Fruit fly (Drosophila melanogaster) whole organism, embryonic: ENCODE data around the gene CG42795.

Experiments used
- Bgb ChIP-seq: fragments of 200-800 bp; sonication (Bioruptor generic); IDR thresholded peaks from 2 replicates; pipeline ENCODE4 v1.3.6; 2022; ENCODE audit warnings: missing biosample characterization, missing genetic modification characterization; ENCODE audit not compliant: partially characterized antibody
- C15 ChIP-seq: fragments of 200-800 bp; sonication (Bioruptor generic); IDR thresholded peaks from 3 replicates; pipeline ENCODE4 v1.3.6; 2022; ENCODE audit warnings: missing biosample characterization, missing genetic modification characterization
- CG1024 ChIP-seq: fragments of 200-800 bp; sonication (Bioruptor generic); IDR thresholded peaks from 2 replicates; pipeline ENCODE4 v1.3.6; 2022; ENCODE audit warnings: missing biosample characterization, missing genetic modification characterization
- CG10462 ChIP-seq: fragments of 200-800 bp; sonication (Bioruptor generic); optimal IDR thresholded peaks from 2 replicates; lab custom pipeline; 2016; ENCODE audit warnings: missing biosample characterization, missing genetic modification characterization
- CG10565 ChIP-seq: fragments of 200-800 bp; sonication (Bioruptor generic); optimal IDR thresholded peaks from 3 replicates; lab custom pipeline; 2016; ENCODE audit warnings: missing biosample characterization, mild to moderate bottlenecking, missing genetic modification characterization
- CG14860 ChIP-seq: fragments of 200-800 bp; sonication (Bioruptor generic); IDR thresholded peaks from 3 replicates; pipeline ENCODE4 v1.3.6; 2022; ENCODE audit warnings: missing biosample characterization, missing genetic modification characterization; ENCODE audit not compliant: partially characterized antibody
- CG18262 ChIP-seq: fragments of 200-800 bp; optimal IDR thresholded peaks from 3 replicates; lab custom pipeline; 2019; ENCODE audit warnings: missing biosample characterization, mild to moderate bottlenecking, missing genetic modification characterization, moderate library complexity
- CG18764 ChIP-seq: fragments of 200-800 bp; sonication (Bioruptor generic); optimal IDR thresholded peaks from 3 replicates; lab custom pipeline; 2016; ENCODE audit warnings: missing biosample characterization, missing genetic modification characterization
- CG2712 ChIP-seq: fragments of 200-800 bp; optimal IDR thresholded peaks from 3 replicates; lab custom pipeline; 2019; ENCODE audit warnings: missing biosample characterization, mild to moderate bottlenecking, missing genetic modification characterization, moderate library complexity
- CG6683 ChIP-seq: fragments of 200-800 bp; sonication (Bioruptor generic); optimal IDR thresholded peaks from 2 replicates; lab custom pipeline; 2017; ENCODE audit warnings: missing biosample characterization, mild to moderate bottlenecking, missing genetic modification characterization, missing genetic modification reagents
- CG6791 ChIP-seq: fragments of 200-800 bp; sonication (Bioruptor generic); IDR thresholded peaks from 3 replicates; pipeline ENCODE4 v1.3.6; 2022; ENCODE audit warnings: missing biosample characterization, missing genetic modification characterization; ENCODE audit not compliant: partially characterized antibody
- CG7357 ChIP-seq: fragments of 200-800 bp; sonication (Bioruptor generic); IDR thresholded peaks from 3 replicates; pipeline ENCODE4 v1.3.6; 2022; ENCODE audit warnings: missing biosample characterization, missing genetic modification characterization
- CG8281 ChIP-seq: fragments of 200-800 bp; sonication (Bioruptor generic); optimal IDR thresholded peaks from 2 replicates; lab custom pipeline; 2018; ENCODE audit warnings: missing biosample characterization, mild to moderate bottlenecking, missing genetic modification characterization, moderate library complexity
- D19B ChIP-seq: fragments of 200-800 bp; sonication (Bioruptor generic); optimal IDR thresholded peaks from 2 replicates; lab custom pipeline; 2017; ENCODE audit warnings: missing biosample characterization, mild to moderate bottlenecking, missing genetic modification characterization
- Doc2 ChIP-seq: fragments of 200-800 bp; sonication (Bioruptor generic); IDR thresholded peaks from 2 replicates; pipeline ENCODE4 v1.3.6; 2022; ENCODE audit warnings: missing biosample characterization, missing genetic modification characterization
- Fer3 ChIP-seq: fragments of 200-800 bp; sonication (Bioruptor generic); optimal IDR thresholded peaks from 2 replicates; lab custom pipeline; 2018; ENCODE audit warnings: missing biosample characterization, mild to moderate bottlenecking, missing genetic modification characterization, moderate library complexity
- HLH3B ChIP-seq: fragments of 200-800 bp; sonication (Bioruptor generic); IDR thresholded peaks from 2 replicates; pipeline ENCODE4 v1.3.6; 2022; ENCODE audit warnings: missing biosample characterization, missing genetic modification characterization
- Hand ChIP-seq: fragments of 200-800 bp; sonication (Bioruptor generic); optimal IDR thresholded peaks from 2 replicates; lab custom pipeline; 2017; ENCODE audit warnings: mild to moderate bottlenecking, missing biosample characterization, missing genetic modification reagents, missing genetic modification characterization
- HmgD ChIP-seq: fragments of 200-800 bp; sonication (Bioruptor generic); optimal IDR thresholded peaks from 3 replicates; lab custom pipeline; 2016; ENCODE audit warnings: missing biosample characterization, missing genetic modification characterization
- Hsf ChIP-seq: fragments of 200-800 bp; sonication (Bioruptor generic); optimal IDR thresholded peaks from 3 replicates; lab custom pipeline; 2016; ENCODE audit warnings: missing biosample characterization, missing genetic modification characterization
- Jarid2 ChIP-seq: fragments of 200-800 bp; sonication (Bioruptor generic); optimal IDR thresholded peaks from 3 replicates; lab custom pipeline; 2017; ENCODE audit warnings: mild to moderate bottlenecking, missing biosample characterization, missing genetic modification reagents, missing genetic modification characterization
- MESR4 ChIP-seq: fragments of 200-800 bp; sonication (Bioruptor generic); optimal IDR thresholded peaks from 2 replicates; lab custom pipeline; 2018; ENCODE audit warnings: missing biosample characterization, mild to moderate bottlenecking, missing genetic modification characterization, moderate library complexity
- Mes4 ChIP-seq: fragments of 200-800 bp; sonication (Bioruptor generic); optimal IDR thresholded peaks from 2 replicates; lab custom pipeline; 2016; ENCODE audit warnings: missing biosample characterization, missing genetic modification characterization
- Six4 ChIP-seq: fragments of 200-800 bp; sonication (Bioruptor generic); optimal IDR thresholded peaks from 2 replicates; lab custom pipeline; 2016; ENCODE audit warnings: missing biosample characterization, missing genetic modification characterization
- Sry-β ChIP-seq: fragments of 200-800 bp; sonication (Bioruptor generic); optimal IDR thresholded peaks from 2 replicates; lab custom pipeline; 2018; ENCODE audit warnings: missing biosample characterization, mild to moderate bottlenecking, missing genetic modification characterization, moderate library complexity
- TFAM ChIP-seq: fragments of 200-800 bp; sonication (Bioruptor generic); optimal IDR thresholded peaks from 2 replicates; lab custom pipeline; 2017; ENCODE audit warnings: missing biosample characterization, missing genetic modification characterization, inconsistent platforms
- Usf ChIP-seq: fragments of 200-800 bp; sonication (Bioruptor generic); optimal IDR thresholded peaks from 2 replicates; lab custom pipeline; 2017; ENCODE audit warnings: missing genotype, missing biosample characterization, missing genetic modification characterization
- bigmax ChIP-seq: fragments of 200-800 bp; sonication (Bioruptor generic); optimal IDR thresholded peaks from 2 replicates; lab custom pipeline; 2018; ENCODE audit warnings: missing biosample characterization, mild to moderate bottlenecking, missing genetic modification characterization
- caup ChIP-seq: fragments of 200-800 bp; sonication (Bioruptor generic); optimal IDR thresholded peaks from 3 replicates; lab custom pipeline; 2017; ENCODE audit warnings: missing biosample characterization, mild to moderate bottlenecking, missing genetic modification characterization, moderate library complexity; ENCODE audit not compliant: severe bottlenecking
- chif ChIP-seq, 2 experiments: fragments of 200-800 bp; sonication (Bioruptor generic); optimal IDR thresholded peaks; 3 replicates each; lab custom pipeline; 2016; ENCODE audit warnings: missing biosample characterization in 2 of 2, missing genetic modification characterization in 2 of 2
- cwo ChIP-seq: fragments of 200-800 bp; sonication (Bioruptor generic); optimal IDR thresholded peaks from 3 replicates; lab custom pipeline; 2017; ENCODE audit warnings: missing biosample characterization, missing genetic modification characterization, mild to moderate bottlenecking, moderate library complexity, missing genetic modification reagents
- fd64A ChIP-seq: fragments of 200-800 bp; sonication (Bioruptor generic); optimal IDR thresholded peaks from 3 replicates; lab custom pipeline; 2018; ENCODE audit warnings: missing biosample characterization, mild to moderate bottlenecking, missing genetic modification characterization
- klu ChIP-seq: fragments of 200-800 bp; sonication (Bioruptor generic); IDR thresholded peaks from 2 replicates; pipeline ENCODE4 v1.3.6; 2022; ENCODE audit warnings: missing biosample characterization, missing genetic modification characterization
- kni ChIP-seq: fragments of 200-800 bp; sonication (Bioruptor generic); optimal IDR thresholded peaks from 3 replicates; lab custom pipeline; 2017; ENCODE audit warnings: mild to moderate bottlenecking, missing biosample characterization, missing genetic modification reagents, missing genetic modification characterization
- lilli ChIP-seq: fragments of 200-800 bp; sonication (Bioruptor generic); optimal IDR thresholded peaks from 3 replicates; lab custom pipeline; 2016; ENCODE audit warnings: missing biosample characterization, missing genetic modification characterization
- lola ChIP-seq, 3 experiments: fragments of >200 bp in 2 of 3; fragments of 200-800 bp in 1 of 3; sonication (Bioruptor generic) in 1 of 3; optimal IDR thresholded peaks; 2 replicates each; lab custom pipeline; 2017 to 2019; ENCODE audit warnings: missing biosample characterization in 3 of 3, missing genetic modification characterization in 3 of 3, mild to moderate bottlenecking in 1 of 3, moderate library complexity in 1 of 3
- lov ChIP-seq, 2 experiments: fragments of 200-800 bp in 1 of 2; fragments of >200 bp in 1 of 2; sonication (Bioruptor generic) in 1 of 2; IDR thresholded peaks in 1 of 2; optimal IDR thresholded peaks in 1 of 2; 2 replicates in 1 of 2; 3 replicates in 1 of 2; pipeline versions ENCODE4 v1.3.6 to Lab custom; 2017 to 2022; ENCODE audit warnings: missing biosample characterization in 1 of 2, missing genetic modification characterization in 1 of 2
- mam ChIP-seq: fragments of 200-800 bp; sonication (Bioruptor generic); optimal IDR thresholded peaks from 3 replicates; lab custom pipeline; 2016; ENCODE audit warnings: missing biosample characterization, missing genetic modification characterization
- mirr ChIP-seq: fragments of 200-800 bp; sonication (Bioruptor generic); optimal IDR thresholded peaks from 3 replicates; lab custom pipeline; 2018; ENCODE audit warnings: missing biosample characterization, mild to moderate bottlenecking, missing genetic modification characterization
- p53 ChIP-seq: fragments of 200-800 bp; sonication (Bioruptor generic); optimal IDR thresholded peaks from 2 replicates; lab custom pipeline; 2016; ENCODE audit warnings: missing biosample characterization, missing genetic modification characterization
- run ChIP-seq: fragments of 200-800 bp; sonication (Bioruptor generic); optimal IDR thresholded peaks from 3 replicates; lab custom pipeline; 2018; ENCODE audit warnings: missing biosample characterization, mild to moderate bottlenecking, missing genetic modification characterization
- seq ChIP-seq: fragments of 200-800 bp; sonication (Bioruptor generic); IDR thresholded peaks from 2 replicates; pipeline ENCODE4 v1.3.6; 2022; ENCODE audit warnings: missing biosample characterization, missing genetic modification characterization
- slou ChIP-seq: fragments of 200-800 bp; sonication (Bioruptor generic); optimal IDR thresholded peaks from 3 replicates; lab custom pipeline; 2016; ENCODE audit warnings: missing biosample characterization, missing genetic modification characterization
- so ChIP-seq: fragments of 200-800 bp; sonication (Bioruptor generic); IDR thresholded peaks from 3 replicates; pipeline ENCODE4 v1.3.6; 2022; ENCODE audit warnings: missing biosample characterization, missing genetic modification characterization
- sob ChIP-seq: fragments of 200-800 bp; sonication (Bioruptor generic); IDR thresholded peaks from 2 replicates; pipeline ENCODE4 v1.3.6; 2022; ENCODE audit warnings: missing biosample characterization, missing genetic modification characterization
- tio ChIP-seq: fragments of 200-800 bp; sonication (Bioruptor generic); optimal IDR thresholded peaks from 2 replicates; lab custom pipeline; 2017; ENCODE audit warnings: missing biosample characterization, missing genetic modification characterization, inconsistent platforms
- unpg ChIP-seq: fragments of 200-800 bp; sonication (Bioruptor generic); optimal IDR thresholded peaks from 3 replicates; lab custom pipeline; 2018; ENCODE audit warnings: missing biosample characterization, mild to moderate bottlenecking, missing genetic modification characterization, moderate library complexity
- vfl ChIP-seq: fragments of 200-800 bp; sonication (Bioruptor generic); optimal IDR thresholded peaks from 2 replicates; lab custom pipeline; 2016; ENCODE audit warnings: missing biosample characterization, missing genetic modification characterization

The CG42795 gene

dm6 chr3R:10266624-10267492, 41.4 kb downstream of the CG42795 start (continued):
- TF ChIP-seq Sry-β (GFP tag; lab: Kevin White, UChicago) (no peak), Fer3 (tag; lab: Kevin White, UChicago) (no peak), CG6683 (no peak), D19B (GFP tag; lab: Kevin White, UChicago) (no peak), run (tag; lab: Kevin White, UChicago) (no peak), MESR4 (GFP tag; lab: Kevin White, UChicago) (no peak), sob (no peak), C15 (no peak), Bgb (GFP tag; lab: Robert Waterston, UW) (no peak), mirr (GFP tag; lab: Kevin White, UChicago) (no peak), CG8281 (tag; lab: Kevin White, UChicago) (no peak), CG18764 (GFP tag; lab: Kevin White, UChicago) (no peak), Doc2 (GFP tag; lab: Robert Waterston, UW) (no peak), Six4 (GFP tag; lab: Kevin White, UChicago) (no peak), CG10565 (GFP tag; lab: Kevin White, UChicago) (no peak), klu (peak; percentile 25; the same call in 1 of the 2 replicates), Hand (no peak), cwo (GFP tag; lab: Kevin White, UChicago) (peak; percentile 60), CG1024 (GFP tag; lab: Robert Waterston, UW) (no peak), lola (GFP tag; optimal IDR thresholded peaks at IDR 0.05; lab: Kevin White, UChicago) (no peak), unpg (GFP tag; lab: Kevin White, UChicago) (no peak), Mes4 (GFP tag; lab: Kevin White, UChicago) (no peak), Hsf (GFP tag; lab: Kevin White, UChicago) (no peak), HLH3B (GFP tag; lab: Robert Waterston, UW) (no peak), fd64A (GFP tag; lab: Kevin White, UChicago) (no peak), tio (GFP tag; lab: Kevin White, UChicago) (no peak), seq (GFP tag; lab: Robert Waterston, UW) (no peak), mam (no peak), so (GFP tag; lab: Robert Waterston, UW) (no peak), TFAM (no peak), lilli (GFP tag; lab: Kevin White, UChicago) (no peak), CG2712 (no peak), CG18262 (tag; lab: Kevin White, UChicago) (peak; percentile 3), lov (optimal IDR thresholded peaks at IDR 0.05; lab: Kevin White, UChicago) (no peak), lov (GFP tag; IDR thresholded peaks at IDR 0.05; lab: Robert Waterston, UW) (no peak), p53 (GFP tag; lab: Kevin White, UChicago) (no peak), CG10462 (GFP tag; lab: Kevin White, UChicago) (no peak), vfl (GFP tag; lab: Kevin White, UChicago) (no peak), HmgD (no peak), slou (GFP tag; lab: Kevin White, UChicago) (no peak), CG7357 (GFP tag; lab: Robert Waterston, UW) (0 out of 3 replicates have a peak, but pooled peaks have one; percentile 28), kni (no peak), CG14860 (GFP tag; lab: Robert Waterston, UW) (no peak), caup (no peak), CG6791 (GFP tag; lab: Robert Waterston, UW) (no peak), Usf (no peak), bigmax (no peak), chif (GFP tag; optimal IDR thresholded peaks at IDR 0.05; lab: Kevin White, UChicago) (no peak), Jarid2 (no peak)
